Worm (Caenorhabditis elegans): ENCODE results near the gene txt-5.

txt-5 gene

DNA sequence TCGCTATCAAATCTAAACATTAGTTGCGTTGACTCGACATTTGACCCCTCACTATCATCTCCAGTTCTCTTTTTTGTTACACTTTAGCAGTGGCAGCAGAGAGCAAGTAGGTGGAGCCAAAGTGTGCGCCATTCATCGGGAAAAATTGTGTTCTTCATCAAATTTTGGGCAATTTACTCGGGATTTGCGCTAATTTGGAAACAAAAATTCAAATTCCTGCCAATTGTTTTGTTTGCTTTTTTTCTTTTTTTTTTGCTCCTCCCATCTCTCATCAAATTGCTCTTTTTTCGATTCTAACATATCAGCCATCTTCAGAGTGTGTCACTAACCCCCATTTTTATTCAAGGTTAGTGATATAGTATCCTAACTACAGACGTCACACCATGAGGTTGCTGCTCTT lies 10.0 kb downstream of the txt-5 start, which contains the start of gene mig-6:
Gene mig-6 (plus strand): TSS at position 301 of the 400 bp plus-strand sequence.
- no peak for TF ChIP-seq nhr-12 (tag; optimal IDR thresholded peaks at IDR 0.05)
- TF ChIP-seq lin-11 (tag; optimal IDR thresholded peaks at IDR 0.05): no peak
- no peak for TF ChIP-seq dmd-4 (tag; optimal IDR thresholded peaks at IDR 0.05)
- TF ChIP-seq blmp-1 (tag; optimal IDR thresholded peaks at IDR 0.05; ENCODE audit: insufficient read depth): no peak
- TF ChIP-seq C34F6.9 (tag; optimal IDR thresholded peaks at IDR 0.05): no peak
- no peak for TF ChIP-seq zag-1 (tag; optimal IDR thresholded peaks at IDR 0.05)
- no peak for TF ChIP-seq ceh-82 (tag; optimal IDR thresholded peaks at IDR 0.05)
- no peak for TF ChIP-seq mbf-1 (tag; optimal IDR thresholded peaks at IDR 0.05)
- TF ChIP-seq elt-1 (tag; optimal IDR thresholded peaks at IDR 0.05): no peak
- no peak for TF ChIP-seq sma-3 (GFP tag; optimal IDR thresholded peaks at IDR 0.05)
- no peak for TF ChIP-seq lin-13 (GFP tag; optimal IDR thresholded peaks at IDR 0.05)
- TF ChIP-seq mab-5 (tag; optimal IDR thresholded peaks at IDR 0.05): no peak
- TF ChIP-seq ceh-16 (tag; optimal IDR thresholded peaks at IDR 0.05): no peak
- no peak for TF ChIP-seq egl-27 (tag; optimal IDR thresholded peaks at IDR 0.05)
- TF ChIP-seq elt-3 (tag; optimal IDR thresholded peaks at IDR 0.05): no peak

DNA sequence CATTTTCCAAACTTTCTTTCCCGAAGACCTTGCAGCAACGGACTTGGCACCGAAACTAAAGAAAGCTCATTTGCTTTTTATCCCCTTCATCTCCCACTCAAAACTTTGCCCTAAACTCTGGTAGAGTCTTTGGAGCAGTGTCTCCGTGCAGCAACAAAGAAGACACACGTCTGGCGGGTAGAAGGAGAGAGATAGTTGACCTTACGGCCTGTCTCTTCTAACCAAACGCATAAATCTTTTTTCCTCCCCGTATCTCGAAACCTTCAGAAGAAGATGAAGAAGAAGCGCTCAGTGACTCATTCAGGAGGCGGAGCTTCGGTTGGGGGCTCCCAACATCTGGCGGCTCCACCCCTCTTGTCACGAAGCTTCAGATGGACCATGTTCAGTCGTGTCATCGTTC lies 10.6 kb downstream of the txt-5 start:
- TF ChIP-seq unc-62 (GFP tag; optimal IDR thresholded peaks at IDR 0.05) (no peak), snpc-4 (tag; optimal IDR thresholded peaks at IDR 0.05) (no peak), ZK546.5 (tag; optimal IDR thresholded peaks at IDR 0.05) (no peak), nhr-237 (tag; optimal IDR thresholded peaks at IDR 0.05) (no peak), F13H6.1 (tag; optimal IDR thresholded peaks at IDR 0.05) (no peak), ztf-4 (tag; optimal IDR thresholded peaks at IDR 0.05) (no peak), fos-1 (tag; optimal IDR thresholded peaks at IDR 0.05) (no peak), alr-1 (tag; optimal IDR thresholded peaks at IDR 0.05) (no peak), peb-1 (tag; optimal IDR thresholded peaks at IDR 0.05) (no peak), elt-3 (tag; optimal IDR thresholded peaks at IDR 0.05) (no peak), ceh-82 (tag; optimal IDR thresholded peaks at IDR 0.05) (no peak), nhr-23 (tag; optimal IDR thresholded peaks at IDR 0.05) (no peak), zag-1 (tag; optimal IDR thresholded peaks at IDR 0.05) (no peak), sma-9 (GFP tag; optimal IDR thresholded peaks at IDR 0.05) (no peak), sma-9 (tag; optimal IDR thresholded peaks at IDR 0.05) (no peak)

DNA sequence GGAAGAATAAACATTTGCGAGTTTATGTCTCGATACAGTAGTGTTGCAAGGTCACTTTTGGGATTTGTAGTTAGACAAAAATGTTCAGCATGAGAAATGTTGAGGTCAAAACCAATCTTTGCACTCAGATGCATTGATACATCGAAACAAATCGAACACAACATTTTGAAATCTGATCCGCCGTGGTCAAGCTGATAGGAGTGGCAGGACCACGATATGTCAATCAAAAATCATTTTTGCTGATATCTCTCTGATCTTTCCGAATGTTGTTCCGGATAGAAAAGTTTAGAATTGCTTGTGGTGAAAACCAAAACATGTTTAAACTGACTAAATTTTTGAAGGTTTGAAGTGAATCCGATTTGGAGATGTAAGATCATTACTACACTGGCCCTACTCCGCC lies 11.1 kb downstream of the txt-5 start:
- TF ChIP-seq nhr-6 (tag; optimal IDR thresholded peaks at IDR 0.05) (no peak), F13H6.1 (tag; optimal IDR thresholded peaks at IDR 0.05) (peak; percentile 4)

DNA sequence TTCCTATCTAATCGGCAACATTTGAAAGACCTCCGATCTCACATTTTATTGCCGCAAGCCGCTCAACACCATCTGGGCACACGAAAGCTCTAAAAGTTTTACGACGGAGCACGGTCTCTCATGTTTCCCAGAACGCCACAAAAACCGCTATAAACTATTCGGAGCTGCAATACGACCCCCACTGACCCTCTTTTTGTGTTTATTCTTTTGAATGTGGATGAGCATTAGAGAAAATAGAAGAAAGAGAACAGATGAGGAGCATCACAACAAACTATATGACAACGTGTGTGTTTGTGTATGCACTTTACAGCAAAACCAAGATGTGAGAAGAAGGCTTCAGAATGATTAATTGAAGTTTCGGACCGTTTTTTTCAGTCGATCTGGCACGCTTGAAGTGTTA lies 12.8 kb downstream of the txt-5 start:
- no peak for TF ChIP-seq aly-2 (tag; optimal IDR thresholded peaks at IDR 0.05)
- no peak for TF ChIP-seq F13H6.1 (tag; optimal IDR thresholded peaks at IDR 0.05)
- TF ChIP-seq skn-1 (tag; optimal IDR thresholded peaks at IDR 0.05): no peak
- no peak for TF ChIP-seq egl-27 (tag; optimal IDR thresholded peaks at IDR 0.05)
- TF ChIP-seq gmeb-1 (tag; optimal IDR thresholded peaks at IDR 0.05): no peak
- TF ChIP-seq peb-1 (tag; optimal IDR thresholded peaks at IDR 0.05): no peak

DNA sequence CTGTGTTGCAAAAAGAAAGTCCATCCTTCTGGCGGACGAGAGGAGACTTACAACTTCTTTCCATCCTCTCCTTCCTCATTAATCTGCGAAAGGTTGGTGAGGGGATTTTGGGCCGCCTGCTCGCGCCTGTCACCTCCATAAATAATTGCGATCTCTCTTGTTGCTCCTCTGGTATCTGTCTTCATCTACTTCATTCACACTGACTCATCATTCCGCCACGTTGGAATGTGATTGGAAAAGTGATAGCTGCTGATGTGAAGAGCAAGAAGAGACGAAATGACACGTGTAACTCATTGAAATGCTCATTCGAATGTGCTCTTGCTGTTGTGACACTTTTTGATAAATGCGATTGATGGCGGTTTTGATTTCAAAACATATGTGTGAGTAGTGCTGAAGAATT lies 14.3 kb downstream of the txt-5 start:
- TF ChIP-seq mbf-1 (tag; optimal IDR thresholded peaks at IDR 0.05) (no peak), nhr-10 (tag; optimal IDR thresholded peaks at IDR 0.05) (no peak), unc-62 (GFP tag; optimal IDR thresholded peaks at IDR 0.05) (peak; percentile 8), aly-2 (tag; optimal IDR thresholded peaks at IDR 0.05) (no peak), C34F6.9 (tag; optimal IDR thresholded peaks at IDR 0.05) (peak; percentile 37), skn-1 (tag; optimal IDR thresholded peaks at IDR 0.05) (no peak), ceh-16 (tag; optimal IDR thresholded peaks at IDR 0.05) (no peak), lsy-2 (tag; optimal IDR thresholded peaks at IDR 0.05) (peak in 1 of 2 experiments; percentile 57), nhr-11 (tag; optimal IDR thresholded peaks at IDR 0.05) (no peak), nhr-77 (tag; optimal IDR thresholded peaks at IDR 0.05) (no peak), zag-1 (tag; optimal IDR thresholded peaks at IDR 0.05) (no peak), unc-39 (tag; optimal IDR thresholded peaks at IDR 0.05) (no peak), crh-2 (tag; optimal IDR thresholded peaks at IDR 0.05) (peak; percentile 60), ztf-1 (GFP tag; conservative IDR thresholded peaks at IDR 0.05) (no peak), elt-3 (tag; optimal IDR thresholded peaks at IDR 0.05) (no peak), ceh-82 (tag; optimal IDR thresholded peaks at IDR 0.05) (no peak), sem-4 (tag; optimal IDR thresholded peaks at IDR 0.05) (no peak), lin-13 (GFP tag; optimal IDR thresholded peaks at IDR 0.05) (no peak), mdl-1 (tag; optimal IDR thresholded peaks at IDR 0.05) (no peak), fos-1 (tag; optimal IDR thresholded peaks at IDR 0.05) (no peak), dmd-4 (tag; optimal IDR thresholded peaks at IDR 0.05) (no peak), sma-3 (GFP tag; optimal IDR thresholded peaks at IDR 0.05) (no peak), egl-27 (tag; optimal IDR thresholded peaks at IDR 0.05) (peak; percentile 19), sma-9 (GFP tag; optimal IDR thresholded peaks at IDR 0.05) (peak; percentile 32), sma-9 (tag; optimal IDR thresholded peaks at IDR 0.05) (no peak), nhr-6 (tag; optimal IDR thresholded peaks at IDR 0.05) (no peak), ztf-11 (tag; optimal IDR thresholded peaks at IDR 0.05) (no peak), nhr-21 (tag; optimal IDR thresholded peaks at IDR 0.05) (no peak), snpc-4 (tag; optimal IDR thresholded peaks at IDR 0.05) (no peak), lin-39 (tag; optimal IDR thresholded peaks at IDR 0.05) (no peak), ztf-4 (tag; optimal IDR thresholded peaks at IDR 0.05) (no peak), nhr-25 (tag; optimal IDR thresholded peaks at IDR 0.05) (no peak), gmeb-1 (tag; optimal IDR thresholded peaks at IDR 0.05) (no peak), ama-1 (optimal IDR thresholded peaks at IDR 0.05) (no peak), nhr-23 (tag; optimal IDR thresholded peaks at IDR 0.05) (no peak)

Measured in whole organism, L2 larva.